Worm (Caenorhabditis elegans): ENCODE data around the gene cest-1.1.

cest-1.1 gene

DNA sequence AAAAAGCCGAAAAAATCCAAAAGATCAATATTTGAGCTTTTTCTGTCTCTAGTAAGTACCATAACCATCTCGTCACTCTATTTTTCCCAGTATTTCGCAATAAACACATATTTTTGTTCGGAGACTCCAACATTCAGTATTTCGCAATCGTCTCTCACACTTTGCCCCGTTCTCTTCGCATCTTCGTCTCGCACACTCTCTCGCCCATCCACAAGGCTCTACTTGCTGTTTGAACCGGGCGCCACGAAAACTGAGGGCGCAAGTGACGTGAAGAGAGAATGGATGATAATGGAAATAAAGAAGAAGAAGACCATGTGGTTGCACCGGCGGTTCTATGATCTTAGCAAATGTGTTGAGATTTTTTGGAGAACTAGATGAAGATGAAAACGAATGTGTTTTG lies 33.6 kb upstream of the cest-1.1 start (continued):
- TF ChIP-seq F13H6.1 (tag; optimal IDR thresholded peaks at IDR 0.05) (peak; percentile 94), ceh-16 (tag; optimal IDR thresholded peaks at IDR 0.05) (no peak), mbf-1 (tag; optimal IDR thresholded peaks at IDR 0.05) (no peak), mdl-1 (tag; optimal IDR thresholded peaks at IDR 0.05) (peak; percentile 79 to 86), lin-13 (GFP tag; optimal IDR thresholded peaks at IDR 0.05) (peak; percentile 78), nhr-77 (tag; optimal IDR thresholded peaks at IDR 0.05) (peak; percentile 26), fos-1 (tag; optimal IDR thresholded peaks at IDR 0.05) (peak; percentile 91), nhr-21 (tag; optimal IDR thresholded peaks at IDR 0.05) (peak; percentile 90), unc-62 (GFP tag; optimal IDR thresholded peaks at IDR 0.05) (peak; percentile 19), ZK546.5 (tag; optimal IDR thresholded peaks at IDR 0.05) (no peak), lsy-2 (tag; optimal IDR thresholded peaks at IDR 0.05) (peak; percentile 74 to 90), ztf-1 (GFP tag; conservative IDR thresholded peaks at IDR 0.05) (no peak), ama-1 (optimal IDR thresholded peaks at IDR 0.05) (peak; percentile 68), nhr-129 (tag; optimal IDR thresholded peaks at IDR 0.05) (peak; percentile 97), unc-39 (tag; optimal IDR thresholded peaks at IDR 0.05) (no peak), blmp-1 (tag; optimal IDR thresholded peaks at IDR 0.05; ENCODE audit: insufficient read depth) (peak; percentile 66), alr-1 (tag; optimal IDR thresholded peaks at IDR 0.05) (no peak), ceh-82 (tag; optimal IDR thresholded peaks at IDR 0.05) (peak; percentile 74), nhr-11 (tag; optimal IDR thresholded peaks at IDR 0.05) (peak; percentile 55), nhr-23 (tag; optimal IDR thresholded peaks at IDR 0.05) (no peak), sma-3 (GFP tag; optimal IDR thresholded peaks at IDR 0.05) (peak; percentile 91), zag-1 (tag; optimal IDR thresholded peaks at IDR 0.05) (peak; percentile 95)

DNA sequence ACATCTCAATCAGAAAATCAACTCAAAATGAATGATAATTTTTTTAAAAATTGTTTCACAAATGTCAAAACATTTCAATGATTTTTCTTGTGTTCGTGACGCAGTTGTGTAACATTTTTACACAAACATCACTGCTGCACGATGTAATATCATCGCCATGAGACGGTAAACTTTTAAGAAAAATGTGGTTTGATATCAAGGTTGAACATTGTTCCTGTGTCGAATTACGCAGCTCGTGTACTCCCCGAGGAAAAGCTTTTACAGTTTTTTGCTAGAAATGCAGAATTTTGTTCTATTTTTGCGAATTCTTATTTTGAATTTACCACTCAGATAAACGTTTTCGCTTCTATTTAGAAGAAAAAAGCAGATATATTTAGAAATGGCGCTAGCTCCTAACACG lies 31.1 kb upstream of the cest-1.1 start:
- peak; percentile 57 for TF ChIP-seq sma-9 (GFP tag; optimal IDR thresholded peaks at IDR 0.05)
- no peak for TF ChIP-seq sma-9 (tag; optimal IDR thresholded peaks at IDR 0.05)
- TF ChIP-seq dmd-4 (tag; optimal IDR thresholded peaks at IDR 0.05), result no peak
- TF ChIP-seq sem-4 (tag; optimal IDR thresholded peaks at IDR 0.05), result no peak
- TF ChIP-seq fos-1 (tag; optimal IDR thresholded peaks at IDR 0.05), result peak; percentile 10
- peak; percentile 43 for TF ChIP-seq nhr-21 (tag; optimal IDR thresholded peaks at IDR 0.05)
- TF ChIP-seq ztf-11 (tag; optimal IDR thresholded peaks at IDR 0.05), result no peak
- peak; percentile 17 for TF ChIP-seq F13H6.1 (tag; optimal IDR thresholded peaks at IDR 0.05)
- TF ChIP-seq sma-3 (GFP tag; optimal IDR thresholded peaks at IDR 0.05), result peak; percentile 17
- TF ChIP-seq nhr-25 (tag; optimal IDR thresholded peaks at IDR 0.05), result peak; percentile 52

DNA sequence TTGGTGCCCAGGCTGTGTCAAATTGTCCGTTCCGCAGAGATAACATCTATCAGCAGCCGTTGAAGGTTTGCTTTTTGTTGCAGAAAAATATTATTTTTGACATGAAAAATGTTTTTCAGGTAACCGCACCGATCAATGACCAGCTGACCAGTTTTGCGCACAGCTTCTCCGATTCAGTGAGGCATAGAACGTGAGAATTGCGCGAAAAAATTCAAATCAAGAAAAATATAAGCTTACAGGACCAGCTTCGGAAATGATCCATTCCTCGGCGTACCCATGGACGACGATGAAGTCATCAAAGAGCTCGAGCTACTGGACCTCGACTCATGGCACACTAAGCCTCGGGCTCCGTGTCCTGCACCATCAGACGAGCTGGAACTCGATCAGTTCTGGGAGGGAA lies 28.0 kb upstream of the cest-1.1 start:
- TF ChIP-seq lin-13 (GFP tag; optimal IDR thresholded peaks at IDR 0.05) (no peak), ama-1 (optimal IDR thresholded peaks at IDR 0.05) (peak; percentile 27)

ce11 chrV:14193451-14193850 lies 26.9 kb upstream of the cest-1.1 start, which contains the start of gene atfs-1:
Gene atfs-1, plus strand, starts transcription at chrV:14193663.
- TF ChIP-seq ama-1 (optimal IDR thresholded peaks at IDR 0.05) (peak; percentile 91), ztf-4 (tag; optimal IDR thresholded peaks at IDR 0.05) (no peak), ztf-1 (GFP tag; conservative IDR thresholded peaks at IDR 0.05) (no peak), F13H6.1 (tag; optimal IDR thresholded peaks at IDR 0.05) (peak; percentile 86), crh-2 (tag; optimal IDR thresholded peaks at IDR 0.05) (peak; percentile 78), aly-2 (tag; optimal IDR thresholded peaks at IDR 0.05) (no peak), nhr-129 (tag; optimal IDR thresholded peaks at IDR 0.05) (peak; percentile 87), mdl-1 (tag; optimal IDR thresholded peaks at IDR 0.05) (peak in 1 of 2 experiments; percentile 35), snpc-4 (tag; optimal IDR thresholded peaks at IDR 0.05) (peak; percentile 54), nhr-6 (tag; optimal IDR thresholded peaks at IDR 0.05) (no peak), nhr-25 (tag; optimal IDR thresholded peaks at IDR 0.05) (peak; percentile 55), lin-13 (GFP tag; optimal IDR thresholded peaks at IDR 0.05) (peak; percentile 47), unc-39 (tag; optimal IDR thresholded peaks at IDR 0.05) (no peak), ZK546.5 (tag; optimal IDR thresholded peaks at IDR 0.05) (no peak), egl-27 (tag; optimal IDR thresholded peaks at IDR 0.05) (peak; percentile 35), gmeb-1 (tag; optimal IDR thresholded peaks at IDR 0.05) (peak; percentile 59), alr-1 (tag; optimal IDR thresholded peaks at IDR 0.05) (no peak), sma-9 (GFP tag; optimal IDR thresholded peaks at IDR 0.05) (peak; percentile 89), sma-9 (tag; optimal IDR thresholded peaks at IDR 0.05) (no peak), blmp-1 (tag; optimal IDR thresholded peaks at IDR 0.05; ENCODE audit: insufficient read depth) (peak; percentile 85), sma-3 (GFP tag; optimal IDR thresholded peaks at IDR 0.05) (peak; percentile 61), unc-55 (GFP tag; optimal IDR thresholded peaks at IDR 0.05) (peak; percentile 58), mbf-1 (tag; optimal IDR thresholded peaks at IDR 0.05) (no peak), nhr-237 (tag; optimal IDR thresholded peaks at IDR 0.05) (no peak), ceh-16 (tag; optimal IDR thresholded peaks at IDR 0.05) (no peak), fos-1 (tag; optimal IDR thresholded peaks at IDR 0.05) (peak; percentile 83), sem-4 (tag; optimal IDR thresholded peaks at IDR 0.05) (peak; percentile 44), nhr-11 (tag; optimal IDR thresholded peaks at IDR 0.05) (no peak), zag-1 (tag; optimal IDR thresholded peaks at IDR 0.05) (no peak), dmd-4 (tag; optimal IDR thresholded peaks at IDR 0.05) (no peak), lsy-2 (tag; optimal IDR thresholded peaks at IDR 0.05) (peak; percentile 9 to 69), C34F6.9 (tag; optimal IDR thresholded peaks at IDR 0.05) (peak; percentile 74), peb-1 (tag; optimal IDR thresholded peaks at IDR 0.05) (no peak), lin-39 (tag; optimal IDR thresholded peaks at IDR 0.05) (no peak), nhr-21 (tag; optimal IDR thresholded peaks at IDR 0.05) (peak; percentile 53), unc-62 (GFP tag; optimal IDR thresholded peaks at IDR 0.05) (no peak), nhr-12 (tag; optimal IDR thresholded peaks at IDR 0.05) (no peak), mab-5 (tag; optimal IDR thresholded peaks at IDR 0.05) (peak; percentile 26), Y55F3AM.14 (GFP tag; optimal IDR thresholded peaks at IDR 0.05) (no peak)

Data from whole organism, L2 larva.